Worm (Caenorhabditis elegans) whole organism, L1 larva: ENCODE results near the gene Y7A5A.20.

Experiments used
- C34B4.2 ChIP-seq: sonication (generic microtip); optimal IDR thresholded peaks from 2 replicates; lab custom pipeline; 2017; ENCODE audit warnings: mild to moderate bottlenecking, missing genetic modification characterization, missing compliant biosample characterization
- F16B12.6 ChIP-seq: fragments of 150-350 bp; optimal IDR thresholded peaks from 2 replicates; lab custom pipeline; 2014; ENCODE audit warnings: missing biosample characterization, missing genetic modification characterization
- alr-1 ChIP-seq: fragments of 200-800 bp; sonication (Bioruptor generic); optimal IDR thresholded peaks from 2 replicates; lab custom pipeline; 2018; ENCODE audit warnings: borderline replicate concordance, mild to moderate bottlenecking, missing genetic modification characterization, missing compliant biosample characterization
- aly-2 ChIP-seq: fragments of 150-350 bp; optimal IDR thresholded peaks from 2 replicates; lab custom pipeline; 2014; ENCODE audit warnings: missing biosample characterization, missing genetic modification characterization
- ama-1 ChIP-seq: fragments of 150-350 bp; optimal IDR thresholded peaks from 2 replicates; lab custom pipeline; 2014
- blmp-1 ChIP-seq: fragments of 150-350 bp; optimal IDR thresholded peaks from 2 replicates; lab custom pipeline; 2014; ENCODE audit warnings: missing biosample characterization, missing genetic modification characterization
- ceh-8 ChIP-seq: fragments of 200-800 bp; sonication (Bioruptor generic); optimal IDR thresholded peaks from 2 replicates; lab custom pipeline; 2018; ENCODE audit warnings: mild to moderate bottlenecking, missing genetic modification characterization, moderate library complexity, missing compliant biosample characterization
- ceh-82 ChIP-seq, 3 experiments: fragments of 150-350 bp in 1 of 3; sonication (generic microtip) in 2 of 3; optimal IDR thresholded peaks; 2 replicates each; lab custom pipeline; 2014 to 2017; ENCODE audit warnings: missing biosample characterization in 3 of 3, missing genetic modification characterization in 3 of 3
- ceh-88 ChIP-seq: fragments of 200-800 bp; sonication (Bioruptor generic); IDR thresholded peaks from 2 replicates; pipeline ENCODE4 v1.3.6; 2022; ENCODE audit warnings: missing genetic modification characterization, missing compliant biosample characterization
- ceh-90 ChIP-seq: sonication (generic microtip); optimal IDR thresholded peaks from 2 replicates; lab custom pipeline; 2016; ENCODE audit warnings: missing genetic modification characterization, missing compliant biosample characterization
- dsc-1 ChIP-seq: sonication (generic microtip); optimal IDR thresholded peaks from 2 replicates; lab custom pipeline; 2016; ENCODE audit warnings: mild to moderate bottlenecking, missing genetic modification characterization, missing compliant biosample characterization
- efl-1 ChIP-seq, 4 experiments: fragments of 150-350 bp; optimal IDR thresholded peaks in 3 of 4; peaks in 1 of 4; 1 replicate in 1 of 4; 2 replicates in 3 of 4; lab custom pipeline; 2014; ENCODE audit warnings: missing biosample characterization in 2 of 4, missing genetic modification characterization in 2 of 4, missing genetic modification reagents in 2 of 4
- egl-13 ChIP-seq: sonication (generic microtip); optimal IDR thresholded peaks from 2 replicates; lab custom pipeline; 2016; ENCODE audit warnings: missing genotype, missing genetic modification reagents, missing genetic modification characterization, missing compliant biosample characterization
- elt-2 ChIP-seq: sonication (generic microtip); optimal IDR thresholded peaks from 2 replicates; lab custom pipeline; 2016; ENCODE audit warnings: missing genetic modification characterization, mild to moderate bottlenecking, inconsistent platforms, missing compliant biosample characterization, missing genetic modification reagents
- elt-3 ChIP-seq, 6 experiments: fragments of 150-350 bp in 1 of 6; sonication (generic microtip); optimal IDR thresholded peaks; 2 replicates each; lab custom pipeline; 2017 to 2018; ENCODE audit warnings: missing biosample characterization in 6 of 6, missing genetic modification characterization in 6 of 6, inconsistent platforms in 1 of 6
- ets-5 ChIP-seq: fragments of 200-800 bp; sonication (Bioruptor generic); IDR thresholded peaks from 2 replicates; pipeline ENCODE4 v1.3.6; 2022; ENCODE audit warnings: missing genetic modification characterization, missing compliant biosample characterization
- fkh-10 ChIP-seq: sonication (generic microtip); optimal IDR thresholded peaks from 2 replicates; lab custom pipeline; 2017; ENCODE audit warnings: missing biosample characterization, missing genetic modification reagents, missing genetic modification characterization
- fos-1 ChIP-seq: fragments of 150-350 bp; optimal IDR thresholded peaks from 2 replicates; lab custom pipeline; 2014; ENCODE audit warnings: missing biosample characterization, missing genetic modification characterization
- hlh-17 ChIP-seq: fragments of 200-800 bp; sonication (Bioruptor generic); optimal IDR thresholded peaks from 2 replicates; lab custom pipeline; 2018; ENCODE audit warnings: missing genetic modification characterization, mild to moderate bottlenecking, missing compliant biosample characterization, moderate library complexity, borderline replicate concordance
- hlh-4 ChIP-seq: sonication (generic microtip); optimal IDR thresholded peaks from 2 replicates; lab custom pipeline; 2016; ENCODE audit warnings: mild to moderate bottlenecking, missing genetic modification characterization, missing compliant biosample characterization
- isw-1 ChIP-seq: fragments of 200-800 bp; sonication (Bioruptor generic); IDR thresholded peaks from 2 replicates; pipeline ENCODE4 v1.3.6; 2022; ENCODE audit warnings: missing genetic modification characterization, missing compliant biosample characterization
- lin-14 ChIP-seq: fragments of 200-800 bp; sonication (Bioruptor generic); optimal IDR thresholded peaks from 2 replicates; lab custom pipeline; 2018; ENCODE audit warnings: mild to moderate bottlenecking, missing genetic modification characterization, moderate library complexity, missing compliant biosample characterization
- lin-35 ChIP-seq, 2 experiments: fragments of 150-350 bp; optimal IDR thresholded peaks; 2 replicates each; lab custom pipeline; 2014; ENCODE audit warnings: missing biosample characterization in 2 of 2, missing genetic modification characterization in 2 of 2, missing genetic modification reagents in 2 of 2
- mdl-1 ChIP-seq, 2 experiments: fragments of 150-350 bp; optimal IDR thresholded peaks; 2 replicates each; lab custom pipeline; 2014 to 2017; ENCODE audit warnings: missing biosample characterization in 2 of 2, missing genetic modification characterization in 2 of 2, inconsistent platforms in 1 of 2
- mep-1 ChIP-seq: fragments of 150-350 bp; optimal IDR thresholded peaks from 2 replicates; lab custom pipeline; 2014; ENCODE audit warnings: missing biosample characterization, missing genetic modification characterization
- nhr-12 ChIP-seq: sonication (generic microtip); optimal IDR thresholded peaks from 2 replicates; lab custom pipeline; 2017; ENCODE audit warnings: missing biosample characterization, missing genetic modification characterization
- nhr-19 ChIP-seq: fragments of 200-800 bp; sonication (Bioruptor generic); conservative IDR thresholded peaks from 2 replicates; pipeline ENCODE4 v1.3.6; 2022; ENCODE audit warnings: missing genetic modification characterization, missing compliant biosample characterization
- nhr-20 ChIP-seq: sonication (generic microtip); optimal IDR thresholded peaks from 2 replicates; lab custom pipeline; 2016; ENCODE audit warnings: mild to moderate bottlenecking, missing genetic modification characterization, missing compliant biosample characterization
- nhr-237 ChIP-seq: fragments of 150-350 bp; optimal IDR thresholded peaks from 2 replicates; lab custom pipeline; 2014; ENCODE audit warnings: missing biosample characterization, missing genetic modification characterization
- nhr-28 ChIP-seq: fragments of 150-350 bp; optimal IDR thresholded peaks from 2 replicates; lab custom pipeline; 2014; ENCODE audit warnings: missing biosample characterization, missing genetic modification characterization
- nhr-47 ChIP-seq: sonication (generic microtip); optimal IDR thresholded peaks from 2 replicates; lab custom pipeline; 2016; ENCODE audit warnings: mild to moderate bottlenecking, missing genetic modification characterization, moderate library complexity, missing compliant biosample characterization
- nhr-77 ChIP-seq: fragments of 150-350 bp; optimal IDR thresholded peaks from 2 replicates; lab custom pipeline; 2014; ENCODE audit warnings: missing biosample characterization, missing genetic modification characterization
- nhr-85 ChIP-seq: sonication (generic microtip); peaks from one replicate; lab custom pipeline; 2016; ENCODE audit warnings: missing genetic modification characterization, inconsistent platforms, missing compliant biosample characterization
- pag-3 ChIP-seq: sonication (generic microtip); optimal IDR thresholded peaks from 2 replicates; lab custom pipeline; 2017; ENCODE audit warnings: missing genetic modification characterization, mild to moderate bottlenecking, missing compliant biosample characterization, antibody characterized with exemption, borderline replicate concordance; ENCODE audit not compliant: insufficient read depth
- pqm-1 ChIP-seq: sonication (generic microtip); optimal IDR thresholded peaks from 3 replicates; lab custom pipeline; 2017; ENCODE audit warnings: missing biosample characterization, missing genetic modification characterization
- rnt-1 ChIP-seq: sonication (generic microtip); optimal IDR thresholded peaks from 2 replicates; lab custom pipeline; 2016; ENCODE audit warnings: mild to moderate bottlenecking, missing genetic modification characterization, moderate library complexity, missing compliant biosample characterization
- skn-1 ChIP-seq: fragments of 150-350 bp; optimal IDR thresholded peaks from 2 replicates; lab custom pipeline; 2014; ENCODE audit warnings: missing biosample characterization, missing genetic modification characterization
- snpc-4 ChIP-seq: fragments of 150-350 bp; optimal IDR thresholded peaks from 2 replicates; lab custom pipeline; 2014; ENCODE audit warnings: missing biosample characterization, missing genetic modification characterization
- snu-23 ChIP-seq: sonication (generic microtip); optimal IDR thresholded peaks from 2 replicates; lab custom pipeline; 2016; ENCODE audit warnings: missing genetic modification characterization, missing compliant biosample characterization
- sptf-1 ChIP-seq: fragments of 150-350 bp; optimal IDR thresholded peaks from 2 replicates; lab custom pipeline; 2014; ENCODE audit warnings: missing biosample characterization, missing genetic modification characterization
- swsn-7 ChIP-seq: sonication (generic microtip); optimal IDR thresholded peaks from 2 replicates; lab custom pipeline; 2016; ENCODE audit warnings: missing genetic modification characterization, missing compliant biosample characterization
- tlp-1 ChIP-seq: fragments of 150-350 bp; optimal IDR thresholded peaks from 2 replicates; lab custom pipeline; 2014; ENCODE audit warnings: missing biosample characterization, missing genetic modification characterization
- zip-4 ChIP-seq: fragments of 200-800 bp; sonication (Bioruptor generic); optimal IDR thresholded peaks from 2 replicates; lab custom pipeline; 2018; ENCODE audit warnings: mild to moderate bottlenecking, missing genetic modification characterization, moderate library complexity, missing compliant biosample characterization
- ztf-11 ChIP-seq, 2 experiments: sonication (generic microtip); optimal IDR thresholded peaks; 2 replicates each; lab custom pipeline; 2016 to 2017; ENCODE audit warnings: missing genetic modification characterization in 2 of 2, missing biosample characterization in 1 of 2, missing compliant biosample characterization in 1 of 2

Y7A5A.20 gene

ce11 chrX:15842492-15842891 lies 14.3 kb downstream of the Y7A5A.20 start (continued):
- no peak for TF ChIP-seq alr-1 (tag; lab: Kevin White, UChicago)
- TF ChIP-seq F16B12.6 (tag; lab: Kevin White, UChicago): no peak
- TF ChIP-seq lin-35 (GFP tag; optimal IDR thresholded peaks at IDR 0.05; lab: Kevin White, UChicago): no peak
- no peak for TF ChIP-seq nhr-77
- TF ChIP-seq ztf-11 (tag; optimal IDR thresholded peaks at IDR 0.05; lab: Kevin White, UChicago): no peak
- no peak for TF ChIP-seq ceh-88 (GFP tag; lab: Robert Waterston, UW)
- TF ChIP-seq ceh-90 (tag; lab: Kevin White, UChicago): no peak
- TF ChIP-seq ama-1 (lab: Kevin White, UChicago): no peak
- no peak for TF ChIP-seq tlp-1
- TF ChIP-seq snu-23: no peak
- TF ChIP-seq zip-4 (GFP tag; lab: Kevin White, UChicago): no peak
- TF ChIP-seq hlh-4 (tag; lab: Kevin White, UChicago): no peak
- TF ChIP-seq C34B4.2 (tag; lab: Kevin White, UChicago): no peak
- TF ChIP-seq nhr-20 (tag; lab: Kevin White, UChicago): no peak
- no peak for TF ChIP-seq pqm-1 (tag; lab: Kevin White, UChicago)
- peak; percentile 10 for TF ChIP-seq nhr-47 (tag; lab: Kevin White, UChicago)
- TF ChIP-seq nhr-85 (tag; lab: Kevin White, UChicago): peak; percentile 2

ce11 chrX:15844330-15844729 lies 16.2 kb downstream of the Y7A5A.20 start:
- no peak for TF ChIP-seq efl-1 (optimal IDR thresholded peaks at IDR 0.05; lab: Kevin White, UChicago)
- no peak for TF ChIP-seq efl-1 (GFP tag; optimal IDR thresholded peaks at IDR 0.05 in 1 of 2; lab: Kevin White, UChicago)
- TF ChIP-seq lin-35 (GFP tag; optimal IDR thresholded peaks at IDR 0.05; lab: Kevin White, UChicago): no peak
- TF ChIP-seq ceh-88 (GFP tag; lab: Robert Waterston, UW): no peak
- TF ChIP-seq pqm-1 (tag; lab: Kevin White, UChicago): no peak
- TF ChIP-seq alr-1 (tag; lab: Kevin White, UChicago): no peak
- TF ChIP-seq snpc-4 (tag; lab: Kevin White, UChicago): no peak
- TF ChIP-seq fkh-10 (GFP tag; lab: Kevin White, UChicago): no peak
- no peak for TF ChIP-seq rnt-1
- TF ChIP-seq ztf-11 (tag; optimal IDR thresholded peaks at IDR 0.05; lab: Kevin White, UChicago): no peak
- no peak for TF ChIP-seq nhr-28 (tag; lab: Kevin White, UChicago)
- TF ChIP-seq sptf-1: no peak
- TF ChIP-seq fos-1 (tag; lab: Kevin White, UChicago): no peak
- no peak for TF ChIP-seq nhr-12 (tag; lab: Kevin White, UChicago)
- TF ChIP-seq mdl-1 (tag; optimal IDR thresholded peaks at IDR 0.05; lab: Kevin White, UChicago): no peak

- TF ChIP-seq elt-2 (tag; lab: Kevin White, UChicago): peak; percentile 48
- no peak for TF ChIP-seq nhr-47 (tag; lab: Kevin White, UChicago)
- TF ChIP-seq nhr-12 (tag; lab: Kevin White, UChicago): no peak
- no peak for TF ChIP-seq ama-1 (lab: Kevin White, UChicago)
- TF ChIP-seq ceh-8 (GFP tag; lab: Kevin White, UChicago): no peak
- TF ChIP-seq egl-13: no peak
- no peak for TF ChIP-seq ceh-82 (tag; optimal IDR thresholded peaks at IDR 0.05; lab: Kevin White, UChicago)
- TF ChIP-seq lin-35 (GFP tag; optimal IDR thresholded peaks at IDR 0.05; lab: Kevin White, UChicago): peak in 1 of 2 experiments; percentile 15
- TF ChIP-seq efl-1 (optimal IDR thresholded peaks at IDR 0.05; lab: Kevin White, UChicago): no peak
- TF ChIP-seq efl-1 (GFP tag; optimal IDR thresholded peaks at IDR 0.05 in 1 of 2; lab: Kevin White, UChicago): no peak
- no peak for TF ChIP-seq ets-5 (GFP tag; lab: Robert Waterston, UW)
- no peak for TF ChIP-seq swsn-7 (tag; lab: Kevin White, UChicago)
These were observed 18.4 kb downstream of the Y7A5A.20 start for ce11 chrX:15846552-15846951.

- peak; percentile 54 for TF ChIP-seq elt-2 (tag; lab: Kevin White, UChicago)
- no peak for TF ChIP-seq nhr-77
- TF ChIP-seq ztf-11 (tag; optimal IDR thresholded peaks at IDR 0.05; lab: Kevin White, UChicago): no peak
- no peak for TF ChIP-seq nhr-47 (tag; lab: Kevin White, UChicago)
- TF ChIP-seq pag-3: no peak
- no peak for TF ChIP-seq ama-1 (lab: Kevin White, UChicago)
- no peak for TF ChIP-seq nhr-237
- no peak for TF ChIP-seq aly-2 (tag; lab: Kevin White, UChicago)
- peak; percentile 19 for TF ChIP-seq nhr-20 (tag; lab: Kevin White, UChicago)
- no peak for TF ChIP-seq nhr-85 (tag; lab: Kevin White, UChicago)
- no peak for TF ChIP-seq rnt-1
- TF ChIP-seq skn-1 (tag; lab: Kevin White, UChicago): no peak
- no peak for TF ChIP-seq nhr-28 (tag; lab: Kevin White, UChicago)
- peak; percentile 66 for TF ChIP-seq blmp-1
- no peak for TF ChIP-seq hlh-17 (GFP tag; lab: Kevin White, UChicago)
- TF ChIP-seq mep-1 (tag; lab: Kevin White, UChicago): no peak
- TF ChIP-seq dsc-1 (tag; lab: Kevin White, UChicago): no peak
- TF ChIP-seq isw-1 (GFP tag; lab: Robert Waterston, UW): no peak
- no peak for TF ChIP-seq nhr-19 (GFP tag; lab: Robert Waterston, UW)
- TF ChIP-seq lin-14: no peak
- TF ChIP-seq elt-3 (tag; optimal IDR thresholded peaks at IDR 0.05; lab: Kevin White, UChicago): peak in 1 of 6 experiments; percentile 69
These were observed 19.5 kb downstream of the Y7A5A.20 start, which contains the start of gene F59F4.3 for ce11 chrX:15847543-15848087. F59F4.3 (minus strand) TSS chrX:15847593.
